Fruit fly (Drosophila melanogaster): ENCODE measurements around the gene fog.

DNA sequence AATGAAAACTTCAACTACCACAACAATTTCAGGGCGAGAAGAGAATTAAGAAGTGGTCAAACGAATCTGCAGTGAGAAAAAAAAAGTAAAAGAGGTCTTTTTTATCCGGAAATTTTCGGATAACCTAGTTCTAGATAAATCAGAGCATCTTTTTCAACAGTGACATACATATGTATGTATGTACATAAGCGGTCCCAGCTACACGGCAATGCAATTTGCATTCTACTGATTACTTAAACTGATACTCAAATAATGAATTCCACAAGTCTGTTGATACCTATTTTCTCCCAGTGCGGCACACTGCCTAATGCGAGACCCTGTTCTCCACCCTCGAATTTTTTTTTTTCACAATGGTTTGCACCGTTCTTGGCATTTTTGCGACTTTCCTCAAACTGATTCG is 8.6 kb downstream of the fog start:
- TF ChIP-seq psq (optimal IDR thresholded peaks at IDR 0.05), result no peak
- no peak for TF ChIP-seq usp (GFP tag; optimal IDR thresholded peaks at IDR 0.05)
- TF ChIP-seq CG8478 (optimal IDR thresholded peaks at IDR 0.05), result no peak
- no peak for TF ChIP-seq EcR (GFP tag; optimal IDR thresholded peaks at IDR 0.05)
- no peak for TF ChIP-seq pan (optimal IDR thresholded peaks at IDR 0.05)

All from whole organism.